Fruit fly (Drosophila melanogaster) whole organism, embryonic: ENCODE results near the gene CG15741.
A peak's percentile ranks its signal among the peaks of the same experiment; 100 is the strongest.

Experiments used
- Bdp1 ChIP-seq: fragments of 200-800 bp; sonication (Bioruptor generic); optimal IDR thresholded peaks from 3 replicates; lab custom pipeline; 2016; ENCODE audit warnings: missing biosample characterization, missing genetic modification characterization
- CG1024 ChIP-seq: fragments of 200-800 bp; sonication (Bioruptor generic); IDR thresholded peaks from 2 replicates; pipeline ENCODE4 v1.3.6; 2022; ENCODE audit warnings: missing biosample characterization, missing genetic modification characterization
- CG12104 ChIP-seq: fragments of 200-800 bp; sonication (Bioruptor generic); optimal IDR thresholded peaks from 3 replicates; lab custom pipeline; 2016; ENCODE audit warnings: missing biosample characterization, missing genetic modification characterization
- CG12236 ChIP-seq: fragments of 200-800 bp; sonication (Bioruptor generic); optimal IDR thresholded peaks from 2 replicates; lab custom pipeline; 2016; ENCODE audit warnings: missing biosample characterization, missing genetic modification characterization
- CG12659 ChIP-seq: fragments of 200-800 bp; sonication (Bioruptor generic); optimal IDR thresholded peaks from 3 replicates; lab custom pipeline; 2017; ENCODE audit warnings: mild to moderate bottlenecking, missing biosample characterization, missing genetic modification reagents, missing genetic modification characterization
- CG13123 ChIP-seq: fragments of 200-800 bp; sonication (Bioruptor generic); optimal IDR thresholded peaks from 2 replicates; lab custom pipeline; 2016; ENCODE audit warnings: missing biosample characterization, missing genetic modification characterization
- CG1647 ChIP-seq: fragments of 200-800 bp; sonication (Bioruptor generic); optimal IDR thresholded peaks from 3 replicates; lab custom pipeline; 2016; ENCODE audit warnings: missing biosample characterization, missing genetic modification characterization
- CG17802 ChIP-seq: fragments of 200-800 bp; sonication (Bioruptor generic); optimal IDR thresholded peaks from 2 replicates; lab custom pipeline; 2018; ENCODE audit warnings: missing biosample characterization, mild to moderate bottlenecking, missing genetic modification characterization, moderate library complexity
- CG17912 ChIP-seq: fragments of 200-800 bp; sonication (Bioruptor generic); optimal IDR thresholded peaks from 2 replicates; lab custom pipeline; 2018; ENCODE audit warnings: missing biosample characterization, mild to moderate bottlenecking, missing genetic modification characterization
- CG1792 ChIP-seq: fragments of 200-800 bp; sonication (Bioruptor generic); optimal IDR thresholded peaks from 2 replicates; lab custom pipeline; 2016; ENCODE audit warnings: missing biosample characterization, missing genetic modification characterization
- CG18011 ChIP-seq: fragments of 200-800 bp; sonication (Bioruptor generic); optimal IDR thresholded peaks from 2 replicates; lab custom pipeline; 2017; ENCODE audit warnings: missing biosample characterization, missing genetic modification characterization, mild to moderate bottlenecking, moderate library complexity, missing genotype
- CG1832 ChIP-seq: fragments of 200-800 bp; sonication (Bioruptor generic); optimal IDR thresholded peaks from 2 replicates; lab custom pipeline; 2017; ENCODE audit warnings: missing biosample characterization, mild to moderate bottlenecking, missing genetic modification characterization, inconsistent platforms
- CG2129 ChIP-seq: fragments of 200-800 bp; sonication (Bioruptor generic); IDR thresholded peaks from 2 replicates; pipeline ENCODE4 v1.3.6; 2022; ENCODE audit warnings: missing biosample characterization, missing genetic modification characterization; ENCODE audit not compliant: partially characterized antibody
- CG2202 ChIP-seq: fragments of 200-800 bp; sonication (Bioruptor generic); optimal IDR thresholded peaks from 2 replicates; lab custom pipeline; 2018; ENCODE audit warnings: missing biosample characterization, mild to moderate bottlenecking, missing genetic modification characterization
- CG4707 ChIP-seq: fragments of 200-800 bp; sonication (Bioruptor generic); optimal IDR thresholded peaks from 2 replicates; lab custom pipeline; 2018; ENCODE audit warnings: missing biosample characterization, mild to moderate bottlenecking, missing genetic modification characterization, moderate library complexity
- CG4820 ChIP-seq: fragments of 200-800 bp; sonication (Bioruptor generic); optimal IDR thresholded peaks from 3 replicates; lab custom pipeline; 2016; ENCODE audit warnings: missing biosample characterization, missing genetic modification characterization
- CG6813 ChIP-seq: fragments of 200-800 bp; sonication (Bioruptor generic); optimal IDR thresholded peaks from 2 replicates; lab custom pipeline; 2017; ENCODE audit warnings: missing biosample characterization, missing genetic modification characterization, mild to moderate bottlenecking, moderate library complexity, missing genetic modification reagents
- CG6854 ChIP-seq: fragments of 200-800 bp; sonication (Bioruptor generic); optimal IDR thresholded peaks from 3 replicates; lab custom pipeline; 2017; ENCODE audit warnings: missing biosample characterization, mild to moderate bottlenecking, missing genetic modification characterization
- CG9727 ChIP-seq: fragments of 200-800 bp; sonication (Bioruptor generic); optimal IDR thresholded peaks from 3 replicates; lab custom pipeline; 2017; ENCODE audit warnings: missing biosample characterization, mild to moderate bottlenecking, missing genetic modification characterization
- CG9817 ChIP-seq: fragments of 200-800 bp; sonication (Bioruptor generic); optimal IDR thresholded peaks from 2 replicates; lab custom pipeline; 2018; ENCODE audit warnings: missing biosample characterization, mild to moderate bottlenecking, missing genetic modification characterization, moderate library complexity
- CG9876 ChIP-seq: fragments of 200-800 bp; sonication (Bioruptor generic); optimal IDR thresholded peaks from 2 replicates; lab custom pipeline; 2016; ENCODE audit warnings: missing biosample characterization, missing genetic modification characterization
- Dfd ChIP-seq, 2 experiments: fragments of >200 bp; optimal IDR thresholded peaks; 2 replicates each; lab custom pipeline; 2017; ENCODE audit warnings: missing biosample characterization in 2 of 2, missing genetic modification characterization in 2 of 2
- HLHmδ ChIP-seq: fragments of 200-800 bp; sonication (Bioruptor generic); optimal IDR thresholded peaks from 2 replicates; lab custom pipeline; 2018; ENCODE audit warnings: missing biosample characterization, mild to moderate bottlenecking, missing genetic modification characterization, moderate library complexity
- Hr39 ChIP-seq: fragments of >200 bp; optimal IDR thresholded peaks from 2 replicates; lab custom pipeline; 2017
- MBD-R2 ChIP-seq: fragments of 200-800 bp; sonication (Bioruptor generic); IDR thresholded peaks from 2 replicates; pipeline ENCODE4 v1.3.6; 2022; ENCODE audit warnings: missing biosample characterization, missing genetic modification characterization
- Mad ChIP-seq: fragments of 200-800 bp; sonication (Bioruptor generic); optimal IDR thresholded peaks from 2 replicates; lab custom pipeline; 2016; ENCODE audit warnings: missing biosample characterization, missing genetic modification characterization
- Med ChIP-seq: fragments of 200-800 bp; sonication (Bioruptor generic); peaks from one replicate; lab custom pipeline; 2016; ENCODE audit warnings: missing biosample characterization, missing genetic modification characterization, mild to moderate bottlenecking, inconsistent platforms, moderate library complexity
- Mrtf ChIP-seq: fragments of 200-800 bp; sonication (Bioruptor generic); IDR thresholded peaks from 3 replicates; pipeline ENCODE4 v1.3.6; 2022; ENCODE audit warnings: missing biosample characterization, missing genetic modification characterization
- Oli ChIP-seq: fragments of 200-800 bp; sonication (Bioruptor generic); optimal IDR thresholded peaks from 2 replicates; lab custom pipeline; 2018; ENCODE audit warnings: missing biosample characterization, mild to moderate bottlenecking, missing genetic modification characterization, moderate library complexity
- Optix ChIP-seq: fragments of 200-800 bp; sonication (Bioruptor generic); IDR thresholded peaks from 3 replicates; pipeline ENCODE4 v1.3.6; 2022; ENCODE audit warnings: missing biosample characterization, missing genetic modification characterization
- Six4 ChIP-seq: fragments of 200-800 bp; sonication (Bioruptor generic); optimal IDR thresholded peaks from 2 replicates; lab custom pipeline; 2016; ENCODE audit warnings: missing biosample characterization, missing genetic modification characterization
- Vsx1 ChIP-seq: fragments of 200-800 bp; sonication (Bioruptor generic); optimal IDR thresholded peaks from 2 replicates; lab custom pipeline; 2017; ENCODE audit warnings: missing biosample characterization, mild to moderate bottlenecking, missing genetic modification characterization, missing genetic modification reagents
- danr ChIP-seq: fragments of 200-800 bp; sonication (Bioruptor generic); IDR thresholded peaks from 2 replicates; pipeline ENCODE4 v1.3.6; 2022; ENCODE audit warnings: missing biosample characterization, missing genetic modification characterization
- dati ChIP-seq: fragments of 200-800 bp; sonication (Bioruptor generic); IDR thresholded peaks from 2 replicates; pipeline ENCODE4 v1.3.6; 2022; ENCODE audit warnings: missing biosample characterization, missing genetic modification characterization
- dmrt11E ChIP-seq: fragments of 200-800 bp; sonication (Bioruptor generic); optimal IDR thresholded peaks from 3 replicates; lab custom pipeline; 2018; ENCODE audit warnings: missing biosample characterization, mild to moderate bottlenecking, missing genetic modification characterization, moderate library complexity
- dmrt99B ChIP-seq: fragments of 200-800 bp; sonication (Bioruptor generic); optimal IDR thresholded peaks from 2 replicates; lab custom pipeline; 2018; ENCODE audit warnings: missing biosample characterization, mild to moderate bottlenecking, missing genetic modification characterization, moderate library complexity
- dysf ChIP-seq: fragments of 200-800 bp; sonication (Bioruptor generic); IDR thresholded peaks from 3 replicates; pipeline ENCODE4 v1.3.6; 2022; ENCODE audit warnings: missing biosample characterization, missing genetic modification characterization
- ems ChIP-seq: fragments of 200-800 bp; sonication (Bioruptor generic); optimal IDR thresholded peaks from 3 replicates; lab custom pipeline; 2016; ENCODE audit warnings: missing biosample characterization, missing genetic modification characterization
- inv ChIP-seq: fragments of 200-800 bp; sonication (Bioruptor generic); IDR thresholded peaks from 2 replicates; pipeline ENCODE4 v1.3.6; 2022; ENCODE audit warnings: missing biosample characterization, missing genetic modification characterization; ENCODE audit not compliant: partially characterized antibody
- nmo ChIP-seq: fragments of 200-800 bp; sonication (Bioruptor generic); optimal IDR thresholded peaks from 2 replicates; lab custom pipeline; 2018; ENCODE audit warnings: missing biosample characterization, mild to moderate bottlenecking, missing genetic modification characterization, moderate library complexity
- org-1 ChIP-seq: fragments of 200-800 bp; sonication (Bioruptor generic); optimal IDR thresholded peaks from 2 replicates; lab custom pipeline; 2017; ENCODE audit warnings: missing biosample characterization, missing genetic modification characterization
- peb ChIP-seq: fragments of 200-800 bp; sonication (Bioruptor generic); IDR thresholded peaks from 2 replicates; pipeline ENCODE4 v1.3.6; 2022; ENCODE audit warnings: missing biosample characterization, missing genetic modification characterization
- phol ChIP-seq: fragments of 200-800 bp; sonication (Bioruptor generic); optimal IDR thresholded peaks from 3 replicates; lab custom pipeline; 2018; ENCODE audit warnings: missing biosample characterization, mild to moderate bottlenecking, missing genetic modification characterization, moderate library complexity
- pros ChIP-seq: fragments of 200-800 bp; sonication (Bioruptor generic); optimal IDR thresholded peaks from 3 replicates; lab custom pipeline; 2019; ENCODE audit warnings: missing biosample characterization, mild to moderate bottlenecking, missing genetic modification characterization, moderate library complexity
- scrt ChIP-seq: fragments of 200-800 bp; sonication (Bioruptor generic); optimal IDR thresholded peaks from 2 replicates; lab custom pipeline; 2018; ENCODE audit warnings: missing biosample characterization, mild to moderate bottlenecking, missing genetic modification characterization, moderate library complexity
- sima ChIP-seq: fragments of 200-800 bp; sonication (Bioruptor generic); optimal IDR thresholded peaks from 2 replicates; lab custom pipeline; 2016; ENCODE audit warnings: missing biosample characterization, missing genetic modification characterization
- so ChIP-seq: fragments of 200-800 bp; sonication (Bioruptor generic); IDR thresholded peaks from 3 replicates; pipeline ENCODE4 v1.3.6; 2022; ENCODE audit warnings: missing biosample characterization, missing genetic modification characterization
- twi ChIP-seq: fragments of 200-800 bp; optimal IDR thresholded peaks from 2 replicates; lab custom pipeline; 2019; ENCODE audit warnings: missing biosample characterization, mild to moderate bottlenecking, missing genetic modification characterization, moderate library complexity
- wek ChIP-seq: fragments of 200-800 bp; sonication (Bioruptor generic); optimal IDR thresholded peaks from 3 replicates; lab custom pipeline; 2018; ENCODE audit warnings: missing biosample characterization, mild to moderate bottlenecking, missing genetic modification characterization, moderate library complexity
- zen ChIP-seq: fragments of 200-800 bp; sonication (Bioruptor generic); optimal IDR thresholded peaks from 3 replicates; lab custom pipeline; 2018; ENCODE audit warnings: missing biosample characterization, mild to moderate bottlenecking, missing genetic modification characterization, moderate library complexity

CG15741 gene

DNA sequence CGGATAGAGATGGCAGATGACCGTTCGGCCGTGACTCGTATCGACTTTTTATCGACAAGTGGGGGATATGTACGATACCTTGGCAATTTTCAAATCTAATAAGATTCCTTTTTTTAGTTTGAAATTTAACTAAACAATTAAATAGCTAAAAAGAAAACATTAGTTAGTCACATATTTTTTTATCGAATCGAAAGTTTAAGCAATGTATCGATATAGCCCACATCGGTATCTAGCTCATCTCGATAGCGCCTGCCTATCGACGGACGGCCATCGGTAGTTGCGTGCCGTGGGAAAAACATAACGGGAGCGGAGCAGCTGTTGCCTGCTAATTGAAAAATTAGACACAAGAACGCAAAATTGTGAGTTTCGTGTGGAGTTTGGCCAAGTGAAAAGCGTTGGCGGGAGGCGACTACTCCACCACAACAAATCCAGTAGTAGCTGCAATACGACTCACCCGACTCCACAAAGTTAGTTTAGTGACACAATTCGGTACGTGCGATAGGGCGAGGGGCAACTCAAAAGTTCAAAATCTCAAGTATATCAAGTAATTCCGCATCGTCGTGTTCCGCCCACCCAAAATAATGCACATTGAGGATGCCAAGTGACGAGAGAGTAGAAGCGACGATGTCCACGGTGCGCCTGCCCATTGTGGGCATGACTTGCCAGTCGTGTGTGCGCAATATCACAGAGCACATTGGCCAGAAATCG, 17.1 kb upstream of the CG15741 start, which contains the start of the genes CG10347 and ATP7 (continued):
- TF ChIP-seq CG4707: no peak
- no peak for TF ChIP-seq CG12236 (GFP tag; lab: Kevin White, UChicago)
- peak; percentile 9 for TF ChIP-seq CG9727
- TF ChIP-seq danr: no peak
- TF ChIP-seq HLHmδ: no peak
- TF ChIP-seq phol (tag; lab: Kevin White, UChicago): peak; percentile 38
- TF ChIP-seq wek (GFP tag; lab: Kevin White, UChicago): no peak
- TF ChIP-seq nmo (GFP tag; lab: Kevin White, UChicago): peak; percentile 47
- no peak for TF ChIP-seq CG6854 (GFP tag; lab: Kevin White, UChicago)
- TF ChIP-seq CG1024: no peak
- TF ChIP-seq scrt (GFP tag; lab: Kevin White, UChicago): no peak
- TF ChIP-seq Hr39 (lab: Kevin White, UChicago): no peak
- TF ChIP-seq inv: peak; percentile 86
- no peak for TF ChIP-seq Dfd (GFP tag; optimal IDR thresholded peaks at IDR 0.05; lab: Kevin White, UChicago)
- TF ChIP-seq CG9876: no peak
- peak; percentile 11 for TF ChIP-seq CG1792 (GFP tag; lab: Kevin White, UChicago)
- no peak for TF ChIP-seq twi (tag; lab: Kevin White, UChicago)
- no peak for TF ChIP-seq dati
- TF ChIP-seq dmrt11E (tag; lab: Kevin White, UChicago): no peak
- no peak for TF ChIP-seq Oli (tag; lab: Kevin White, UChicago)
- TF ChIP-seq CG4820 (GFP tag; lab: Kevin White, UChicago): no peak
- no peak for TF ChIP-seq CG18011 (GFP tag; lab: Kevin White, UChicago)
- TF ChIP-seq CG1832 (GFP tag; lab: Kevin White, UChicago): no peak
- TF ChIP-seq sima (GFP tag; lab: Kevin White, UChicago): no peak
- no peak for TF ChIP-seq CG17802 (tag; lab: Kevin White, UChicago)
- TF ChIP-seq Six4 (GFP tag; lab: Kevin White, UChicago): no peak
- TF ChIP-seq Med (GFP tag; lab: Kevin White, UChicago): peak; percentile 86
- TF ChIP-seq CG17912 (GFP tag; lab: Kevin White, UChicago): no peak
- TF ChIP-seq dysf (GFP tag; lab: Robert Waterston, UW): no peak
- no peak for TF ChIP-seq Mrtf (GFP tag; lab: Robert Waterston, UW)
- no peak for TF ChIP-seq CG6813 (GFP tag; lab: Kevin White, UChicago)
- peak; percentile 10 for TF ChIP-seq Mad
- no peak for TF ChIP-seq CG2202 (tag; lab: Kevin White, UChicago)
- no peak for TF ChIP-seq Optix (GFP tag; lab: Robert Waterston, UW)
- no peak for TF ChIP-seq CG13123 (GFP tag; lab: Kevin White, UChicago)
- peak; percentile 7 for TF ChIP-seq CG12104 (GFP tag; lab: Kevin White, UChicago)
- TF ChIP-seq CG12659 (GFP tag; lab: Kevin White, UChicago): peak; percentile 59
- TF ChIP-seq CG9817: no peak
- no peak for TF ChIP-seq Bdp1 (GFP tag; lab: Kevin White, UChicago)
- TF ChIP-seq org-1 (GFP tag; lab: Kevin White, UChicago): no peak
- no peak for TF ChIP-seq pros (GFP tag; lab: Kevin White, UChicago)
- TF ChIP-seq peb (GFP tag; lab: Robert Waterston, UW): no peak
- peak; percentile 40 for TF ChIP-seq ems (GFP tag; lab: Kevin White, UChicago)
- TF ChIP-seq zen (tag; lab: Kevin White, UChicago): no peak
- TF ChIP-seq CG2129 (GFP tag; lab: Robert Waterston, UW): peak; percentile 87
- TF ChIP-seq CG1647 (GFP tag; lab: Kevin White, UChicago): no peak
- TF ChIP-seq dmrt99B: peak; percentile 3
- peak; percentile 75 for TF ChIP-seq MBD-R2 (GFP tag; lab: Robert Waterston, UW)
- peak; percentile 20 for TF ChIP-seq Vsx1 (GFP tag; lab: Kevin White, UChicago)
- no peak for TF ChIP-seq so
